Fruit fly (Drosophila melanogaster): ENCODE data around the gene mtgo.

- TF ChIP-seq lola (GFP tag; optimal IDR thresholded peaks at IDR 0.05) = no peak
- no peak for TF ChIP-seq dsf (GFP tag; optimal IDR thresholded peaks at IDR 0.05; ENCODE audit: borderline replicate concordance)
- no peak for TF ChIP-seq pan (optimal IDR thresholded peaks at IDR 0.05)
- no peak for TF ChIP-seq tai (GFP tag; optimal IDR thresholded peaks at IDR 0.05)
- TF ChIP-seq Hr78 (GFP tag; optimal IDR thresholded peaks at IDR 0.05) = no peak
- no peak for TF ChIP-seq jim (GFP tag; optimal IDR thresholded peaks at IDR 0.05)
- peak; percentile 69 for TF ChIP-seq h (GFP tag; optimal IDR thresholded peaks at IDR 0.05)
- peak; percentile 42 for TF ChIP-seq OdsH (GFP tag; optimal IDR thresholded peaks at IDR 0.05)
- no peak for TF ChIP-seq usp (GFP tag; optimal IDR thresholded peaks at IDR 0.05)
- TF ChIP-seq brk (GFP tag; optimal IDR thresholded peaks at IDR 0.05) = no peak
- TF ChIP-seq HLH106 (tag; optimal IDR thresholded peaks at IDR 0.05) = peak; percentile 49
These were observed 47.1 kb downstream of the mtgo start for dm6 chr2L:16591934-16592333.

Measured in whole organism, wandering third instar larva.